Worm (Caenorhabditis elegans) whole organism, late embryonic: ENCODE measurements around the gene lrpr-1.

Source experiments
- K02D7.2 ChIP-seq: sonication (generic microtip); optimal IDR thresholded peaks from 2 replicates; lab custom pipeline; 2017; ENCODE audit warnings: mild to moderate bottlenecking, missing genetic modification characterization, missing compliant biosample characterization
- ahr-1 ChIP-seq: sonication (generic microtip); optimal IDR thresholded peaks from 2 replicates; lab custom pipeline; 2016; ENCODE audit warnings: missing genetic modification characterization, missing compliant biosample characterization
- ceh-34 ChIP-seq: sonication (generic microtip); optimal IDR thresholded peaks from 2 replicates; lab custom pipeline; 2016; ENCODE audit warnings: mild to moderate bottlenecking, missing genetic modification characterization, missing compliant biosample characterization
- dve-1 ChIP-seq: sonication (generic microtip); optimal IDR thresholded peaks from 2 replicates; lab custom pipeline; 2017; ENCODE audit warnings: antibody characterized with exemption, mild to moderate bottlenecking, missing genetic modification characterization, missing compliant biosample characterization
- elt-2 ChIP-seq: sonication (generic microtip); optimal IDR thresholded peaks from 2 replicates; lab custom pipeline; 2016; ENCODE audit warnings: missing genetic modification reagents, missing genetic modification characterization, missing compliant biosample characterization
- fkh-6 ChIP-seq: sonication (generic microtip); optimal IDR thresholded peaks from 2 replicates; lab custom pipeline; 2016; ENCODE audit warnings: missing genetic modification characterization, missing compliant biosample characterization
- nfya-1 ChIP-seq: sonication (generic microtip); optimal IDR thresholded peaks from 2 replicates; lab custom pipeline; 2017; ENCODE audit warnings: missing genetic modification characterization, mild to moderate bottlenecking, missing compliant biosample characterization, antibody characterized with exemption, moderate library complexity
- odd-2 ChIP-seq: sonication (generic microtip); optimal IDR thresholded peaks from 2 replicates; lab custom pipeline; 2017; ENCODE audit warnings: antibody characterized with exemption, mild to moderate bottlenecking, missing genetic modification characterization, missing compliant biosample characterization
- pat-9 ChIP-seq: fragments of 200-800 bp; sonication (Bioruptor generic); optimal IDR thresholded peaks from 2 replicates; lab custom pipeline; 2018; ENCODE audit warnings: mild to moderate bottlenecking, missing genetic modification characterization, moderate library complexity, missing compliant biosample characterization
- pha-2 ChIP-seq: sonication (generic microtip); optimal IDR thresholded peaks from 2 replicates; lab custom pipeline; 2017; ENCODE audit warnings: mild to moderate bottlenecking, missing genetic modification characterization, missing compliant biosample characterization
- sox-4 ChIP-seq: sonication (generic microtip); optimal IDR thresholded peaks from 2 replicates; lab custom pipeline; 2017; ENCODE audit warnings: mild to moderate bottlenecking, missing genetic modification characterization, inconsistent platforms, missing compliant biosample characterization

DNA sequence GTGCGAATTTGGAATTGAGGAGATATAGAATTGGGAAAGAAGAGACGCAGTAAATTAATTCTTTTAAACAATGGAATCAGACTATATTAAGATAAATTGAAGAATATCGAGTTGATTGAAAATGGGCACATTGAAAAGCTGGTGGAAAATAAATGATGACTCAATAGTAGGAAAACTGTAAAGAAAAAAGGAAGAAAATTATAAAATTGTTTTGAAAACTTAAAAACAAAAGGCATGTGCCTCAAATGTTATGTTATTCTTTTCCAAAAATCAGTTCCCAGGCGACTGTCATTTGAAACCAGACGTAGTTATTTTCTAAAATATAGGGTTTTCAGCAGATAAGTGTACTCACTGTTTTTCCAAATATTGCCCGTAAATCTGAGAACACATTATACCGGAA, 2.2 kb upstream of the lrpr-1 start, which contains the start of gene C04E6.12:
- TF ChIP-seq nfya-1 (tag; lab: Kevin White, UChicago) (no peak), odd-2 (no peak), ceh-34 (tag; lab: Kevin White, UChicago) (no peak), pat-9 (tag; lab: Kevin White, UChicago) (no peak), pha-2 (tag; lab: Kevin White, UChicago) (no peak), K02D7.2 (no peak), elt-2 (no peak), dve-1 (no peak), sox-4 (tag; lab: Kevin White, UChicago) (no peak), fkh-6 (tag; lab: Kevin White, UChicago) (no peak), ahr-1 (tag; lab: Kevin White, UChicago) (no peak)
